Worm (Caenorhabditis elegans): ENCODE measurements around the gene nhr-10.

- TF ChIP-seq nfya-1 (tag; optimal IDR thresholded peaks at IDR 0.05; ENCODE audit: borderline replicate concordance, insufficient read depth) (no peak), F22D6.2 (tag; optimal IDR thresholded peaks at IDR 0.05) (no peak), zim-3 (tag; optimal IDR thresholded peaks at IDR 0.05) (no peak), lir-1 (GFP tag; conservative IDR thresholded peaks at IDR 0.05) (no peak), Y79H2A.3 (GFP tag; conservative IDR thresholded peaks at IDR 0.05) (no peak), pha-4 (tag; optimal IDR thresholded peaks at IDR 0.05) (no peak), ceh-58 (GFP tag; IDR thresholded peaks at IDR 0.05) (no peak), F23B12.7 (tag; optimal IDR thresholded peaks at IDR 0.05; ENCODE audit: insufficient read depth) (no peak), unc-62 (GFP tag; optimal IDR thresholded peaks at IDR 0.05) (no peak)
Observed at ce11 chrIII:7144749-7145148, 29.5 kb upstream of the nhr-10 start, which contains the start of gene glr-2.

All from whole organism, young adult.